Fruit fly (Drosophila melanogaster) whole organism, wandering third instar larva: ENCODE data around the gene Ir94g.

Source experiments
- Abd-B ChIP-seq: fragments of >200 bp; optimal IDR thresholded peaks from 2 replicates; lab custom pipeline; 2017; ENCODE audit warnings: missing biosample characterization, missing genetic modification characterization
- CG32264 ChIP-seq: fragments of 200-800 bp; sonication (Bioruptor generic); optimal IDR thresholded peaks from 2 replicates; lab custom pipeline; 2016; ENCODE audit warnings: missing biosample characterization, missing genetic modification characterization
- CG9705 ChIP-seq: fragments of 200-800 bp; sonication (Bioruptor generic); optimal IDR thresholded peaks from 2 replicates; lab custom pipeline; 2018; ENCODE audit warnings: missing biosample characterization, mild to moderate bottlenecking, missing genetic modification characterization
- CrebA ChIP-seq: fragments of 200-800 bp; sonication (Bioruptor generic); optimal IDR thresholded peaks from 2 replicates; lab custom pipeline; 2016; ENCODE audit warnings: missing biosample characterization, mild to moderate bottlenecking, missing genetic modification characterization, borderline replicate concordance
- Dfd ChIP-seq: fragments of >200 bp; optimal IDR thresholded peaks from 2 replicates; lab custom pipeline; 2017; ENCODE audit warnings: missing biosample characterization, missing genetic modification characterization
- Dif ChIP-seq: fragments of 200-275, 200-300 bp; sonication (Bioruptor generic); optimal IDR thresholded peaks from 2 replicates; lab custom pipeline; 2018; ENCODE audit warnings: missing biosample characterization, missing genetic modification characterization; ENCODE audit not compliant: partially characterized antibody
- HLH106 ChIP-seq: fragments of 200-800 bp; optimal IDR thresholded peaks from 3 replicates; lab custom pipeline; 2019; ENCODE audit warnings: missing biosample characterization, mild to moderate bottlenecking, missing genetic modification characterization, moderate library complexity
- Hnf4 ChIP-seq: fragments of 200-800 bp; sonication (Bioruptor generic); optimal IDR thresholded peaks from 2 replicates; lab custom pipeline; 2016; ENCODE audit warnings: missing biosample characterization, mild to moderate bottlenecking, missing genetic modification characterization
- Hr78 ChIP-seq: fragments of >200 bp; optimal IDR thresholded peaks from 2 replicates; lab custom pipeline; 2017; ENCODE audit warnings: missing biosample characterization, missing genetic modification characterization
- Mio ChIP-seq: sonication (Bioruptor generic); optimal IDR thresholded peaks from 2 replicates; lab custom pipeline; 2016; ENCODE audit warnings: missing biosample characterization, missing genetic modification characterization
- Myc ChIP-seq: fragments of >200 bp; optimal IDR thresholded peaks from 2 replicates; lab custom pipeline; 2017
- N ChIP-seq: fragments of >200 bp; optimal IDR thresholded peaks from 2 replicates; lab custom pipeline; 2018; ENCODE audit warnings: missing biosample characterization, missing external identifiers, missing genetic modification characterization
- OdsH ChIP-seq: fragments of 200-800 bp; sonication (Bioruptor generic); optimal IDR thresholded peaks from 2 replicates; lab custom pipeline; 2016; ENCODE audit warnings: missing biosample characterization, mild to moderate bottlenecking, missing genetic modification characterization
- Rel ChIP-seq, 2 experiments: fragments of 200-800 bp; sonication (Bioruptor generic) in 1 of 2; optimal IDR thresholded peaks; 2 replicates in 1 of 2; 3 replicates in 1 of 2; lab custom pipeline; 2016 to 2019; ENCODE audit warnings: mild to moderate bottlenecking in 2 of 2, missing biosample characterization in 2 of 2, missing genetic modification characterization in 2 of 2, moderate library complexity in 1 of 2
- Sp1 ChIP-seq: fragments of 200-800 bp; sonication (Bioruptor generic); optimal IDR thresholded peaks from 3 replicates; lab custom pipeline; 2019; ENCODE audit warnings: missing biosample characterization, mild to moderate bottlenecking, missing genetic modification characterization, moderate library complexity
- Vsx2 ChIP-seq: fragments of 200-300, 225-300 bp; sonication (Bioruptor generic); optimal IDR thresholded peaks from 2 replicates; lab custom pipeline; 2018; ENCODE audit warnings: missing biosample characterization, missing genetic modification characterization; ENCODE audit not compliant: partially characterized antibody
- br ChIP-seq: fragments of 200-800 bp; sonication (Bioruptor generic); optimal IDR thresholded peaks from 2 replicates; lab custom pipeline; 2016; ENCODE audit warnings: missing biosample characterization, missing genetic modification characterization
- brk ChIP-seq: fragments of 200-800 bp; sonication (Bioruptor generic); optimal IDR thresholded peaks from 2 replicates; lab custom pipeline; 2016; ENCODE audit warnings: missing biosample characterization, mild to moderate bottlenecking, missing genetic modification characterization
- dl ChIP-seq, 2 experiments: fragments of 175-275, 200-275 bp in 1 of 2; fragments of 200-275 bp in 1 of 2; sonication (Bioruptor generic); optimal IDR thresholded peaks; lab custom pipeline; 2018; ENCODE audit warnings: mild to moderate bottlenecking in 2 of 2, missing biosample characterization in 2 of 2, missing genetic modification characterization in 2 of 2, moderate library complexity in 2 of 2; ENCODE audit not compliant: partially characterized antibody in 2 of 2, insufficient read depth in 1 of 2
- dmrt93B ChIP-seq: fragments of 200-800 bp; sonication (Bioruptor generic); optimal IDR thresholded peaks from 2 replicates; lab custom pipeline; 2018; ENCODE audit warnings: missing biosample characterization, mild to moderate bottlenecking, missing genetic modification characterization
- dsf ChIP-seq: sonication (Bioruptor generic); optimal IDR thresholded peaks from 2 replicates; lab custom pipeline; 2016; ENCODE audit warnings: missing biosample characterization, missing genetic modification characterization, borderline replicate concordance
- ey ChIP-seq: fragments of 200-800 bp; sonication (Bioruptor generic); optimal IDR thresholded peaks from 2 replicates; lab custom pipeline; 2016; ENCODE audit warnings: missing biosample characterization, missing genetic modification characterization
- foxo ChIP-seq, 2 experiments: fragments of 200-800 bp; sonication (Bioruptor generic); optimal IDR thresholded peaks; 2 replicates in 1 of 2; 3 replicates in 1 of 2; lab custom pipeline; 2016 to 2017; ENCODE audit warnings: missing biosample characterization in 2 of 2, missing genetic modification characterization in 2 of 2
- fru ChIP-seq: fragments of 200-800 bp; sonication (Bioruptor generic); optimal IDR thresholded peaks from 3 replicates; lab custom pipeline; 2016; ENCODE audit warnings: missing biosample characterization, mild to moderate bottlenecking, missing genetic modification characterization
- h ChIP-seq: fragments of 200-800 bp; sonication (Bioruptor generic); optimal IDR thresholded peaks from 3 replicates; lab custom pipeline; 2016; ENCODE audit warnings: missing biosample characterization, mild to moderate bottlenecking, missing genetic modification characterization
- jim ChIP-seq: fragments of 175-275, 200-325 bp; sonication (Bioruptor generic); optimal IDR thresholded peaks from 2 replicates; lab custom pipeline; 2016; ENCODE audit warnings: missing biosample characterization, mild to moderate bottlenecking, missing genetic modification characterization
- lola ChIP-seq: fragments of >200 bp; optimal IDR thresholded peaks from 2 replicates; lab custom pipeline; 2017; ENCODE audit warnings: missing biosample characterization, missing genetic modification characterization
- pan ChIP-seq: fragments of >200 bp; optimal IDR thresholded peaks from 2 replicates; lab custom pipeline; 2017
- psq ChIP-seq: fragments of 200-800 bp; sonication (Bioruptor generic); optimal IDR thresholded peaks from 3 replicates; lab custom pipeline; 2017; ENCODE audit warnings: missing biosample characterization, mild to moderate bottlenecking, missing genetic modification characterization, moderate library complexity
- rgr ChIP-seq: fragments of 200-800 bp; sonication (Bioruptor generic); optimal IDR thresholded peaks from 3 replicates; lab custom pipeline; 2016; ENCODE audit warnings: missing biosample characterization, mild to moderate bottlenecking, missing genetic modification characterization
- sage ChIP-seq: fragments of 200-800 bp; sonication (Bioruptor generic); optimal IDR thresholded peaks from 2 replicates; lab custom pipeline; 2016; ENCODE audit warnings: missing biosample characterization, mild to moderate bottlenecking, missing genetic modification characterization
- sv ChIP-seq: fragments of 200-800 bp; sonication (Bioruptor generic); optimal IDR thresholded peaks from 3 replicates; lab custom pipeline; 2016; ENCODE audit warnings: missing biosample characterization, missing genetic modification characterization
- tai ChIP-seq: sonication (Bioruptor generic); optimal IDR thresholded peaks from 2 replicates; lab custom pipeline; 2016; ENCODE audit warnings: missing biosample characterization, missing genetic modification characterization
- usp ChIP-seq: fragments of >200 bp; optimal IDR thresholded peaks from 2 replicates; lab custom pipeline; 2017; ENCODE audit warnings: missing biosample characterization, missing genetic modification characterization
- woc ChIP-seq: sonication (Bioruptor generic); optimal IDR thresholded peaks from 2 replicates; lab custom pipeline; 2016; ENCODE audit warnings: missing biosample characterization, mild to moderate bottlenecking, missing genetic modification characterization

Ir94g gene

dm6 chr3R:23496488-23496887 lies 12.8 kb downstream of the Ir94g start (continued):
- no peak for TF ChIP-seq Dfd (GFP tag; lab: Kevin White, UChicago)

dm6 chr3R:23497241-23497640 lies 13.6 kb downstream of the Ir94g start:
- TF ChIP-seq Abd-B (GFP tag; lab: Kevin White, UChicago) = no peak
- no peak for TF ChIP-seq rgr
- no peak for TF ChIP-seq jim (GFP tag; lab: Kevin White, UChicago)
- TF ChIP-seq fru (GFP tag; lab: Kevin White, UChicago) = no peak
- TF ChIP-seq dsf (GFP tag; lab: Kevin White, UChicago) = no peak
- TF ChIP-seq Rel (GFP tag; optimal IDR thresholded peaks at IDR 0.05; lab: Kevin White, UChicago) = no peak
- TF ChIP-seq Rel (tag; optimal IDR thresholded peaks at IDR 0.05; lab: Kevin White, UChicago) = no peak
- TF ChIP-seq HLH106 (tag; lab: Kevin White, UChicago) = no peak

- TF ChIP-seq lola (GFP tag; lab: Kevin White, UChicago) (no peak), HLH106 (tag; lab: Kevin White, UChicago) (no peak), woc (GFP tag; lab: Kevin White, UChicago) (no peak), CG9705 (GFP tag; lab: Kevin White, UChicago) (no peak), dmrt93B (GFP tag; lab: Kevin White, UChicago) (no peak), psq (GFP tag; lab: Kevin White, UChicago) (no peak), foxo (GFP tag; optimal IDR thresholded peaks at IDR 0.05; lab: Kevin White, UChicago) (no peak), brk (GFP tag; lab: Kevin White, UChicago) (no peak)
Observed at dm6 chr3R:23503511-23503910, 19.8 kb downstream of the Ir94g start.

dm6 chr3R:23504760-23505159 lies 21.1 kb downstream of the Ir94g start:
- TF ChIP-seq tai (GFP tag; lab: Kevin White, UChicago) (peak; percentile 26), Sp1 (peak; percentile 56), woc (GFP tag; lab: Kevin White, UChicago) (peak; percentile 6), foxo (GFP tag; optimal IDR thresholded peaks at IDR 0.05; lab: Kevin White, UChicago) (peak in 1 of 2 experiments; percentile 63), fru (GFP tag; lab: Kevin White, UChicago) (peak; percentile 67), psq (GFP tag; lab: Kevin White, UChicago) (peak; percentile 29), Mio (GFP tag; lab: Kevin White, UChicago) (no peak), CrebA (GFP tag; lab: Kevin White, UChicago) (no peak), rgr (peak; percentile 45), OdsH (peak; percentile 57), dsf (GFP tag; lab: Kevin White, UChicago) (no peak), Hr78 (GFP tag; lab: Kevin White, UChicago) (no peak), HLH106 (tag; lab: Kevin White, UChicago) (peak; percentile 54), Myc (no peak), dmrt93B (GFP tag; lab: Kevin White, UChicago) (no peak), h (GFP tag; lab: Kevin White, UChicago) (peak; percentile 59), br (GFP tag; lab: Kevin White, UChicago) (peak; percentile 8), ey (peak; percentile 41)

- TF ChIP-seq Sp1 = no peak
- TF ChIP-seq foxo (GFP tag; optimal IDR thresholded peaks at IDR 0.05; lab: Kevin White, UChicago) = no peak
Observed at dm6 chr3R:23507376-23507775, 23.7 kb downstream of the Ir94g start, which contains the start of gene CG34289. TSS of gene CG34289 (minus strand) at chr3R:23507476.

dm6 chr3R:23508304-23508703 lies 24.6 kb downstream of the Ir94g start:
- TF ChIP-seq dsf (GFP tag; lab: Kevin White, UChicago) = no peak
- peak in 1 of 2 experiments; percentile 57 for TF ChIP-seq foxo (GFP tag; optimal IDR thresholded peaks at IDR 0.05; lab: Kevin White, UChicago)
- peak; percentile 40 for TF ChIP-seq sage (GFP tag; lab: Kevin White, UChicago)
- no peak for TF ChIP-seq lola (GFP tag; lab: Kevin White, UChicago)
- TF ChIP-seq CrebA (GFP tag; lab: Kevin White, UChicago) = no peak
- no peak for TF ChIP-seq Mio (GFP tag; lab: Kevin White, UChicago)
- no peak for TF ChIP-seq Myc
- TF ChIP-seq woc (GFP tag; lab: Kevin White, UChicago) = peak; percentile 35
- TF ChIP-seq usp = no peak
- TF ChIP-seq ey = peak; percentile 15
- TF ChIP-seq sv (GFP tag; lab: Kevin White, UChicago) = no peak
- peak; percentile 72 for TF ChIP-seq HLH106 (tag; lab: Kevin White, UChicago)
- TF ChIP-seq CG9705 (GFP tag; lab: Kevin White, UChicago) = no peak
- TF ChIP-seq brk (GFP tag; lab: Kevin White, UChicago) = peak; percentile 74
- TF ChIP-seq Vsx2 (GFP tag; lab: Kevin White, UChicago) = no peak
- TF ChIP-seq pan (lab: Kevin White, UChicago) = no peak
- no peak for TF ChIP-seq N (GFP tag; lab: Kevin White, UChicago)
- TF ChIP-seq Dif (GFP tag; lab: Kevin White, UChicago) = no peak
- peak; percentile 82 for TF ChIP-seq Sp1
- TF ChIP-seq CG32264 (GFP tag; lab: Kevin White, UChicago) = no peak
- no peak for TF ChIP-seq dl (GFP tag; optimal IDR thresholded peaks at IDR 0.05; lab: Kevin White, UChicago; ENCODE audit: insufficient read depth in 1 of 2, partially characterized antibody in 2 of 2)
- TF ChIP-seq tai (GFP tag; lab: Kevin White, UChicago) = no peak
- TF ChIP-seq dmrt93B (GFP tag; lab: Kevin White, UChicago) = peak; percentile 56
- TF ChIP-seq rgr = peak; percentile 74
- peak; percentile 70 for TF ChIP-seq h (GFP tag; lab: Kevin White, UChicago)
- peak; percentile 24 for TF ChIP-seq Hnf4 (GFP tag; lab: Kevin White, UChicago)
- no peak for TF ChIP-seq Abd-B (GFP tag; lab: Kevin White, UChicago)
- no peak for TF ChIP-seq Hr78 (GFP tag; lab: Kevin White, UChicago)
- no peak for TF ChIP-seq Rel (GFP tag; optimal IDR thresholded peaks at IDR 0.05; lab: Kevin White, UChicago)
- TF ChIP-seq Rel (tag; optimal IDR thresholded peaks at IDR 0.05; lab: Kevin White, UChicago) = no peak
